Fruit fly (Drosophila melanogaster) whole organism, pupa: ENCODE data around the gene Qsox3.

Experiments used
- CG4496 ChIP-seq: fragments of 200-800 bp; sonication (Bioruptor generic); IDR thresholded peaks from 3 replicates; pipeline ENCODE4 v1.3.6; 2022; ENCODE audit warnings: missing biosample characterization, missing genetic modification characterization
- D1 ChIP-seq: fragments of 200-800 bp; sonication (Bioruptor generic); optimal IDR thresholded peaks from 2 replicates; lab custom pipeline; 2018; ENCODE audit warnings: missing biosample characterization, mild to moderate bottlenecking, missing genetic modification characterization, moderate library complexity
- EcR ChIP-seq: fragments of 200-800 bp; sonication (Bioruptor generic); optimal IDR thresholded peaks from 3 replicates; lab custom pipeline; 2019; ENCODE audit warnings: missing biosample characterization, missing genetic modification characterization, mild to moderate bottlenecking, moderate library complexity, missing genetic modification reagents
- Ets98B ChIP-seq: fragments of 200-800 bp; sonication (Bioruptor generic); IDR thresholded peaks from 2 replicates; pipeline ENCODE4 v1.3.6; 2022; ENCODE audit warnings: missing biosample characterization, missing genetic modification characterization
- Pif1A ChIP-seq: fragments of 200-800 bp; sonication (Bioruptor generic); optimal IDR thresholded peaks from 3 replicates; lab custom pipeline; 2016; ENCODE audit warnings: missing biosample characterization, missing genetic modification characterization

DNA sequence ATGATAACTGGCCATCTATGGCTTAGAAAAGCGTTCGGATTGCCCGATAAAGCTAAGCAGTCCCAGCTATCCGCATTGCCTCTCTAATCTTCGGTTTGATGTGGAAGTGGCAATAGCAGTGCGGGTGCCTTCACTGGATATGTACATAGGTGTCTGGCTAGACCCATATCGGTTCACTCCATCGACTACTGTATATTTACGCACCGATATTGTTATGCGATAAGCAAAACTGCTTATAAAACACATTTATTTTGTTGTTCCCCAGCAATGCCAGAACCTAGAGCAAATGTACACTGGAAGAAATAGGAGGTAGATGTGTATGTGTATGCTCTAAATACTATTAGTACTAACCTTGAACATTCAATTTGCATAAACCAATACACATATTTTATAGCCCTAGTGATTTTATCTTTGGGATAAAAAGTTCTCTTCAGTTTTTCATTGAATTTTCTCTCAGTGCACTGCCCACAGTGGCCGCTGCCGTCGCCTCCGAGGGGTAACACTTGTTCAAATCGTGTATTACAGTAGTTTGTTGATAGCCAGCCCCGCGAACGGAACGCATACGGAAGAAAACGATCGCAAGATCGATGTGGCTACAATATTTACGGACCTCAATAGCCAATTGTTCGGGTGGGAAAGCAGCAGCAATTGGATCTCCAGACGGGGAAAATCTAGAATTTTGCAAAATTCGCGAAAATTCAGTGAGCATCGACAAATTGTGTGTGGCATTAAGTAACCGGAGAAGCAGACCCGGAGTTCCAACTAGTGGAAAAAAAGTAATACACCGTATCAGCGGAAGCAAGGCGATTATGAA, 41.3 kb upstream of the Qsox3 start, which contains the start of gene CG31431:
- peak; percentile 82 for TF ChIP-seq Pif1A (GFP tag; lab: Kevin White, UChicago)
- no peak for TF ChIP-seq D1 (tag; lab: Kevin White, UChicago)
- peak; percentile 93 for TF ChIP-seq Ets98B
- no peak for TF ChIP-seq EcR (GFP tag; lab: Kevin White, UChicago)
- TF ChIP-seq CG4496 (GFP tag; lab: Robert Waterston, UW) = peak; percentile 94
